Fruit fly (Drosophila melanogaster): ENCODE results near the gene Dbx.

The Dbx gene

DNA sequence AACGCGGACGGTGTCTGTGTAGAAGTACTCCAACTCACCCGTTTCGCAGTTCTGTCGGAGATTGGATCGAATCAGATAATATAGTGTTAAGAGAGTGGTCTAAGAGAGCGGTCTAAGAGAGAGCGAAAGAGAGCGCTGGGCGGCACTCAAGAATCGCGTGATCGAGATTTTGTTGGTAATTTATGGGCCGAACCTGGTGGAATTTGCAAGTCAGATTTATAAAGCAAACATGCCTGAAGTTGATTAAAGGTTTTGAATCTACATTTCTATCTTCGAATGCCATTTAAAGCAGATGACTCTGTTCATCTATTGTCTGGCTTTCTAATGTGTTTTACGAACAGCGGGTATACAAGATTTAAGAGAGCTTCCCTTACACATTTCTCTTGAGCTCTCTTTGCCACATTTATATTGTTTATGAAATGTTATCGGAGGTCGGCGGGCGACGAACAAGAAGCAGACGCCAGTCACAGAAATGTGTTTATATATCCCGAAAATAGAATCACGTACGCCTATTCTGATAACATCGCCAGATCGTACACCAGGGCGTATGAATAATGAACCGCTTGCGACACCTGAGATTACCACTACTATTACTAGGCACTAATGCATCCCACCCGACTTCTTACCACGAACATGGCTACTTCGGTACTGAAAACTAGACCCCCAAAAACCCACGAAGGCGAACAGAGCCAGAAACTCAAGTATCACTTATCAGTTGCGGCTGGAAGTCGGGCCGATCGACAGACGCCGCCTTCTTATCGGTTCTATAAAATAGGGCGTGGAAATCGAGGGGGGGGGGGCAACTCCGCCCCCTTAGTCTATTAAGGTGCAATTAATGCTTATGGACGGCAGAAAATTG lies 46.6 kb downstream of the Dbx start:
- no peak for TF ChIP-seq CG32121 (GFP tag; IDR thresholded peaks at IDR 0.05)
- TF ChIP-seq CG15710 (tag; optimal IDR thresholded peaks at IDR 0.05): no peak
- no peak for TF ChIP-seq CG8301 (tag; optimal IDR thresholded peaks at IDR 0.05)
- no peak for TF ChIP-seq Snoo (tag; optimal IDR thresholded peaks at IDR 0.05)
- TF ChIP-seq CG10348 (GFP tag; IDR thresholded peaks at IDR 0.05): no peak
- no peak for TF ChIP-seq CG9948 (tag; optimal IDR thresholded peaks at IDR 0.05)
- no peak for TF ChIP-seq CG8159 (tag; optimal IDR thresholded peaks at IDR 0.05)
- no peak for TF ChIP-seq Ets98B (GFP tag; IDR thresholded peaks at IDR 0.05)
- no peak for TF ChIP-seq CG4496 (GFP tag; IDR thresholded peaks at IDR 0.05)
- TF ChIP-seq CG14655 (GFP tag; optimal IDR thresholded peaks at IDR 0.05): no peak
- no peak for TF ChIP-seq CG12605 (GFP tag; IDR thresholded peaks at IDR 0.05)
- TF ChIP-seq Pif1B (GFP tag; optimal IDR thresholded peaks at IDR 0.05): no peak

- no peak for TF ChIP-seq CG4496 (GFP tag; IDR thresholded peaks at IDR 0.05)
- TF ChIP-seq rn (GFP tag; IDR thresholded peaks at IDR 0.05): no peak
- TF ChIP-seq CG34367 (tag; optimal IDR thresholded peaks at IDR 0.05): no peak
- TF ChIP-seq CG13204 (GFP tag; optimal IDR thresholded peaks at IDR 0.05): no peak
- TF ChIP-seq gl (tag; optimal IDR thresholded peaks at IDR 0.05): no peak
- no peak for TF ChIP-seq CG8301 (tag; optimal IDR thresholded peaks at IDR 0.05)
- TF ChIP-seq CG9948 (tag; optimal IDR thresholded peaks at IDR 0.05): no peak
- TF ChIP-seq Pif1B (GFP tag; optimal IDR thresholded peaks at IDR 0.05): no peak
- no peak for TF ChIP-seq Ets98B (GFP tag; IDR thresholded peaks at IDR 0.05)
- TF ChIP-seq CG17806 (tag; optimal IDR thresholded peaks at IDR 0.05): no peak
- TF ChIP-seq CG10348 (GFP tag; IDR thresholded peaks at IDR 0.05): no peak
- no peak for TF ChIP-seq CG14655 (GFP tag; optimal IDR thresholded peaks at IDR 0.05)
- TF ChIP-seq CG15710 (tag; optimal IDR thresholded peaks at IDR 0.05): no peak
- no peak for TF ChIP-seq D1 (tag; optimal IDR thresholded peaks at IDR 0.05)
- no peak for TF ChIP-seq Pif1A (GFP tag; optimal IDR thresholded peaks at IDR 0.05)
- no peak for TF ChIP-seq CG8159 (tag; optimal IDR thresholded peaks at IDR 0.05)
- TF ChIP-seq CG32121 (GFP tag; IDR thresholded peaks at IDR 0.05): no peak
- no peak for TF ChIP-seq EcR (GFP tag; optimal IDR thresholded peaks at IDR 0.05)
- TF ChIP-seq Snoo (tag; optimal IDR thresholded peaks at IDR 0.05): no peak
- no peak for TF ChIP-seq CG12605 (GFP tag; IDR thresholded peaks at IDR 0.05)
Measured at dm6 chr3L:1968401-1968800, 47.3 kb downstream of the Dbx start.

- no peak for TF ChIP-seq Pif1B (GFP tag; optimal IDR thresholded peaks at IDR 0.05)
- no peak for TF ChIP-seq Ets98B (GFP tag; IDR thresholded peaks at IDR 0.05)
- TF ChIP-seq CG34367 (tag; optimal IDR thresholded peaks at IDR 0.05): no peak
- TF ChIP-seq EcR (GFP tag; optimal IDR thresholded peaks at IDR 0.05): no peak
- TF ChIP-seq CG17806 (tag; optimal IDR thresholded peaks at IDR 0.05): no peak
- TF ChIP-seq Pif1A (GFP tag; optimal IDR thresholded peaks at IDR 0.05): no peak
- no peak for TF ChIP-seq CG9948 (tag; optimal IDR thresholded peaks at IDR 0.05)
- TF ChIP-seq CG4496 (GFP tag; IDR thresholded peaks at IDR 0.05): no peak
- TF ChIP-seq fd96Ca (GFP tag; IDR thresholded peaks at IDR 0.05): no peak
- TF ChIP-seq D1 (tag; optimal IDR thresholded peaks at IDR 0.05): no peak
- no peak for TF ChIP-seq Snoo (tag; optimal IDR thresholded peaks at IDR 0.05)
- no peak for TF ChIP-seq CG8159 (tag; optimal IDR thresholded peaks at IDR 0.05)
Measured at dm6 chr3L:1968805-1969378, 47.8 kb downstream of the Dbx start.

- TF ChIP-seq CG4496 (GFP tag; IDR thresholded peaks at IDR 0.05) (0 out of 3 replicates have a peak, but pooled peaks have one; percentile 26), CG13204 (GFP tag; optimal IDR thresholded peaks at IDR 0.05) (no peak), Pif1B (GFP tag; optimal IDR thresholded peaks at IDR 0.05) (no peak), Ets98B (GFP tag; IDR thresholded peaks at IDR 0.05) (peak; percentile 9; the same call in 1 of the 2 replicates)
Measured at dm6 chr3L:1969539-1970337, 48.6 kb downstream of the Dbx start, which contains the start of gene CG1927. CG1927 (minus strand) TSS chr3L:1970079.

DNA sequence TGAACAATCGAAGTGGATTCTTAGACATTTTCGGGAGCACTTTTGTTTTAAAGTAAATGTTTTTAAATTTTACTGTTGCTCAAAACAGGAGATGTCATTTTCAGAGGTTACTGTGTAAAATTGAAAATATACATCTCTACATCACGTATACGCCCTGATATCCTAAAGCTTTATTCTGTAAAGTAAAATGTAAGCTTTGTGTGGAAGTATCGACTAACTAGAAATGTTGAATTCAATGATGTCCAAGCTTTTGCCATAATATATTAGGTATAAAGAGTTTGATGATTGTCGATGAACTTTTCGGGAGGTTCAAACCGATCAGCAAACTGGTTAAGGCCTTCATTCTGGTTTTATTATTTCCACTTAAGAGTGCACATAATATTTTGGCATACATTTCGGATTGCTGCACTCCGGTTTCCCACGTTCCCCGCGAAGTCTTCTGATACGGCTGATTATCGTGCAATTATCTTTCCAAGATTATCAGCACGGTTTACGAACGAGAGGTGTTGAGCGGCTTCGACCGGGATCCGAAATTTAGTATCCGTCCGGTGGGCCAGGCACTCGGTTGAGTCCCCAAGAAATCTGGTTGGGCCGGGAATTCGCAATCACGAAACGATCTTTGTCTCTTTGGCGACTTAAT lies 50.1 kb downstream of the Dbx start, which contains the start of the genes CG11815 and acs:
Gene CG11815 (minus strand): TSS at position 98 of the 640 bp plus-strand sequence.
Gene acs (plus strand): TSS at position 536 of the 640 bp plus-strand sequence.
- TF ChIP-seq EcR (GFP tag; optimal IDR thresholded peaks at IDR 0.05) (peak; percentile 82), CG10348 (GFP tag; IDR thresholded peaks at IDR 0.05) (no peak), CG4496 (GFP tag; IDR thresholded peaks at IDR 0.05) (peak; percentile 44; the same call in 1 of the 3 replicates)

Measured in whole organism, pupa.